Worm (Caenorhabditis elegans): ENCODE measurements around the gene lec-2.

The lec-2 gene

ce11 chrII:9982437-9982836, 33.5 kb downstream of the lec-2 start:
- TF ChIP-seq skn-1 (tag; optimal IDR thresholded peaks at IDR 0.05) = no peak
- TF ChIP-seq dmd-4 (tag; optimal IDR thresholded peaks at IDR 0.05) = no peak
- TF ChIP-seq nhr-129 (tag; optimal IDR thresholded peaks at IDR 0.05) = no peak
- no peak for TF ChIP-seq unc-39 (tag; optimal IDR thresholded peaks at IDR 0.05)
- no peak for TF ChIP-seq gmeb-1 (tag; optimal IDR thresholded peaks at IDR 0.05)
- no peak for TF ChIP-seq ztf-1 (GFP tag; conservative IDR thresholded peaks at IDR 0.05)
- TF ChIP-seq elt-3 (tag; optimal IDR thresholded peaks at IDR 0.05) = no peak
- no peak for TF ChIP-seq peb-1 (tag; optimal IDR thresholded peaks at IDR 0.05)
- TF ChIP-seq ZK546.5 (tag; optimal IDR thresholded peaks at IDR 0.05) = no peak
- TF ChIP-seq ztf-11 (tag; optimal IDR thresholded peaks at IDR 0.05) = no peak
- no peak for TF ChIP-seq C34F6.9 (tag; optimal IDR thresholded peaks at IDR 0.05)
- no peak for TF ChIP-seq ztf-4 (tag; optimal IDR thresholded peaks at IDR 0.05)
- no peak for TF ChIP-seq fos-1 (tag; optimal IDR thresholded peaks at IDR 0.05)
- no peak for TF ChIP-seq R02D3.7 (tag; optimal IDR thresholded peaks at IDR 0.05)
- TF ChIP-seq lsy-2 (tag; optimal IDR thresholded peaks at IDR 0.05) = no peak
- no peak for TF ChIP-seq lin-39 (tag; optimal IDR thresholded peaks at IDR 0.05)
- no peak for TF ChIP-seq nhr-21 (tag; optimal IDR thresholded peaks at IDR 0.05)
- TF ChIP-seq lin-13 (GFP tag; optimal IDR thresholded peaks at IDR 0.05) = no peak
- TF ChIP-seq lin-11 (tag; optimal IDR thresholded peaks at IDR 0.05) = no peak
- no peak for TF ChIP-seq mdl-1 (tag; optimal IDR thresholded peaks at IDR 0.05)

- TF ChIP-seq Y55F3AM.14 (GFP tag; optimal IDR thresholded peaks at IDR 0.05) (no peak), dmd-4 (tag; optimal IDR thresholded peaks at IDR 0.05) (no peak), C34F6.9 (tag; optimal IDR thresholded peaks at IDR 0.05) (no peak), ZK546.5 (tag; optimal IDR thresholded peaks at IDR 0.05) (no peak), nhr-11 (tag; optimal IDR thresholded peaks at IDR 0.05) (no peak), alr-1 (tag; optimal IDR thresholded peaks at IDR 0.05) (no peak), sma-3 (GFP tag; optimal IDR thresholded peaks at IDR 0.05) (no peak), mab-5 (tag; optimal IDR thresholded peaks at IDR 0.05) (no peak), unc-62 (GFP tag; optimal IDR thresholded peaks at IDR 0.05) (no peak), nhr-10 (tag; optimal IDR thresholded peaks at IDR 0.05) (no peak), lin-13 (GFP tag; optimal IDR thresholded peaks at IDR 0.05) (no peak), mdl-1 (tag; optimal IDR thresholded peaks at IDR 0.05) (no peak), gmeb-1 (tag; optimal IDR thresholded peaks at IDR 0.05) (no peak)
Measured at ce11 chrII:9981760-9982159, 34.2 kb downstream of the lec-2 start, which contains the start of gene sdz-38. Gene sdz-38, minus strand, starts transcription at chrII:9981860.

DNA sequence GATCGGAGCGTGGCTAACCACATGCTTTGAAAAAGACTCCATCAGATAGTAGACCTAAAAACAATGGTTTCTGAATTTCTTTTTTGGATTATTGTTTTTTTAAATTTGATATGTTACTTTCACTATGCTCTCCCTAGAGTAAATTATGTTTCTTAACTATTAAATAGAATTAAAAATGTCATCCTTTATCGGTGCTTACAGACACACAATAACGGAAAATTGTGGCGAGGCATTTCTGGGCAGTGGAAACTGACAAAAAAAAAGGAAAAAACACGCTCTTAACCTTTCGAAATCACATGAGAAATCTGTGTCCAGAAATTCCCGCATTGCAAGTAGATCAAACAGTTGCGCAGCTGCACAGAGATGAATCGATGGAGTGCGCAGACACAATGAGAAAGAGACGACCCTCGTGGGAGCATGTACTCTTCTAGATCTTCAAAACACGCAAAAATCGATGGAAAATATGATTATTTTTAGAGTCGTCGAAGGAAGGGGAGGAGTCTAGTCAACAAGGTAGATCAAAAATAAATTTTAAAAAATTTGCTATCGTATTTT, 35.8 kb downstream of the lec-2 start, which contains the start of gene ZK892.6:
Gene ZK892.6, minus strand, starts transcription at position 51 of the 555 bp plus-strand sequence.
- TF ChIP-seq snpc-4 (tag; optimal IDR thresholded peaks at IDR 0.05) = no peak
- TF ChIP-seq unc-39 (tag; optimal IDR thresholded peaks at IDR 0.05) = no peak
- TF ChIP-seq sem-4 (tag; optimal IDR thresholded peaks at IDR 0.05) = no peak
- no peak for TF ChIP-seq unc-55 (GFP tag; optimal IDR thresholded peaks at IDR 0.05)
- TF ChIP-seq Y55F3AM.14 (GFP tag; optimal IDR thresholded peaks at IDR 0.05) = no peak

DNA sequence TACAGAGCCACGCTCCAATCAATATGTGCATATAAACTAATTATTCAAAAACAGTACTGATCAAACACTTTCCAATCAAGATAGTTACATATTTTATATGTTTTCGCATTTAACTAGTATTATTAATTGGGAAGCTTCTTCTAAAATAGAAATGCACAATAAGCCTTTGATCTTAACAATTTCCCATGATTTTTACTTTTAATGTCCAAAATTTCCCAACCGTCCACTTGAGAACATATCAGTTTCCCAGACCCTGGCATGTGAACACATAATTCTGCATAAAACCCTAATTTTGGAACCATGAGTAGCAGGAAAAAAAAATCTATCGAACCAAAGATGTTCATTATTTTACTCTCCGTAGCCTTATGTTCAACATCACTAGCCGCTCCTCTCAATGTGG, 39.6 kb downstream of the lec-2 start, which contains the start of gene R53.8:
Gene R53.8, plus strand, starts transcription at position 301 of the 400 bp plus-strand sequence.
- no peak for TF ChIP-seq nhr-237 (tag; optimal IDR thresholded peaks at IDR 0.05)
- no peak for TF ChIP-seq lin-11 (tag; optimal IDR thresholded peaks at IDR 0.05)
- no peak for TF ChIP-seq fos-1 (tag; optimal IDR thresholded peaks at IDR 0.05)
- TF ChIP-seq dmd-4 (tag; optimal IDR thresholded peaks at IDR 0.05) = no peak
- no peak for TF ChIP-seq mbf-1 (tag; optimal IDR thresholded peaks at IDR 0.05)
- TF ChIP-seq nhr-10 (tag; optimal IDR thresholded peaks at IDR 0.05) = no peak
- no peak for TF ChIP-seq nhr-77 (tag; optimal IDR thresholded peaks at IDR 0.05)
- TF ChIP-seq gmeb-1 (tag; optimal IDR thresholded peaks at IDR 0.05) = no peak
- no peak for TF ChIP-seq crh-2 (tag; optimal IDR thresholded peaks at IDR 0.05)
- TF ChIP-seq elt-3 (tag; optimal IDR thresholded peaks at IDR 0.05) = no peak
- TF ChIP-seq ZK546.5 (tag; optimal IDR thresholded peaks at IDR 0.05) = no peak
- TF ChIP-seq nhr-6 (tag; optimal IDR thresholded peaks at IDR 0.05) = no peak

DNA sequence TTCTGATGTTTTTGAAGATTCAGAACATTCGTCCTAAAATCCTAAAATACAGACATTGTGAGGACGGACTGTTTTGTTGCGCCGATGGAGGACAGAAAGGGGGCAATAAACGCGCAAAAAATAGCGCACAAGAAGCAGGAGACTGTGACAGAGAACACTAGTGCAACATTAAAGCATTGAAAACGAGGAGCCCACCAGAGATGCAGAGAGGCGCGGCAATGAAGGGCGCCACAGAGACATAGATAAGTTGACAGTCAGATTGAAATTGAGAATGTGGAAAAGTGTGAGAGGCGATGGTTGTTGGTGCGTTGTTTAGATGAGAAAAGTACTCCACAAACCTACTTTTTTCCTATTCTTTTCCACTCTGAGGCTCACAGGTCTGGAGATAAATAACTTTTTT, 41.0 kb downstream of the lec-2 start, which contains the start of gene aakg-5:
Gene aakg-5, minus strand, starts transcription at position 159 of the 400 bp plus-strand sequence.
- no peak for TF ChIP-seq mbf-1 (tag; optimal IDR thresholded peaks at IDR 0.05)
- peak; percentile 38 for TF ChIP-seq snpc-4 (tag; optimal IDR thresholded peaks at IDR 0.05)
- peak; percentile 82 for TF ChIP-seq C34F6.9 (tag; optimal IDR thresholded peaks at IDR 0.05)
- TF ChIP-seq crh-2 (tag; optimal IDR thresholded peaks at IDR 0.05) = peak; percentile 91
- peak; percentile 90 for TF ChIP-seq egl-27 (tag; optimal IDR thresholded peaks at IDR 0.05)
- peak; percentile 31 to 74 for TF ChIP-seq mdl-1 (tag; optimal IDR thresholded peaks at IDR 0.05)
- TF ChIP-seq elt-1 (tag; optimal IDR thresholded peaks at IDR 0.05) = peak; percentile 22
- TF ChIP-seq peb-1 (tag; optimal IDR thresholded peaks at IDR 0.05) = no peak
- TF ChIP-seq sem-4 (tag; optimal IDR thresholded peaks at IDR 0.05) = peak; percentile 81
- TF ChIP-seq ZK546.5 (tag; optimal IDR thresholded peaks at IDR 0.05) = no peak
- no peak for TF ChIP-seq skn-1 (tag; optimal IDR thresholded peaks at IDR 0.05)
- no peak for TF ChIP-seq ama-1 (optimal IDR thresholded peaks at IDR 0.05)
- peak; percentile 86 for TF ChIP-seq nhr-25 (tag; optimal IDR thresholded peaks at IDR 0.05)
- no peak for TF ChIP-seq aly-2 (tag; optimal IDR thresholded peaks at IDR 0.05)
- TF ChIP-seq ztf-11 (tag; optimal IDR thresholded peaks at IDR 0.05) = no peak
- peak; percentile 28 for TF ChIP-seq unc-62 (GFP tag; optimal IDR thresholded peaks at IDR 0.05)
- no peak for TF ChIP-seq nhr-237 (tag; optimal IDR thresholded peaks at IDR 0.05)
- TF ChIP-seq ceh-16 (tag; optimal IDR thresholded peaks at IDR 0.05) = peak; percentile 74
- TF ChIP-seq R02D3.7 (tag; optimal IDR thresholded peaks at IDR 0.05) = no peak
- no peak for TF ChIP-seq elt-3 (tag; optimal IDR thresholded peaks at IDR 0.05)
- TF ChIP-seq nhr-21 (tag; optimal IDR thresholded peaks at IDR 0.05) = peak; percentile 83
- peak; percentile 81 for TF ChIP-seq gmeb-1 (tag; optimal IDR thresholded peaks at IDR 0.05)
- peak; percentile 50 for TF ChIP-seq lin-11 (tag; optimal IDR thresholded peaks at IDR 0.05)
- peak; percentile 98 for TF ChIP-seq sma-9 (GFP tag; optimal IDR thresholded peaks at IDR 0.05)
- no peak for TF ChIP-seq sma-9 (tag; optimal IDR thresholded peaks at IDR 0.05)
- TF ChIP-seq Y55F3AM.14 (GFP tag; optimal IDR thresholded peaks at IDR 0.05) = peak; percentile 3

Measured in whole organism, L2 larva.